Worm (Caenorhabditis elegans) whole organism, mixed stage, embryonic: ENCODE data around the gene unc-33.

Experiments
- bed-3 ChIP-seq: fragments of 200-800 bp; sonication (Bioruptor generic); optimal IDR thresholded peaks from 3 replicates; lab custom pipeline; 2018; ENCODE audit warnings: mild to moderate bottlenecking, missing genetic modification characterization, moderate library complexity, missing compliant biosample characterization
- blmp-1 ChIP-seq: fragments of 150-350 bp; optimal IDR thresholded peaks from 2 replicates; lab custom pipeline; 2014; ENCODE audit warnings: missing biosample characterization, missing genetic modification characterization
- ceh-39 ChIP-seq: fragments of 150-350 bp; optimal IDR thresholded peaks from 2 replicates; lab custom pipeline; 2014; ENCODE audit warnings: missing biosample characterization, missing genetic modification characterization
- ceh-43 ChIP-seq: fragments of 200-800 bp; sonication (Bioruptor generic); optimal IDR thresholded peaks from 2 replicates; lab custom pipeline; 2018; ENCODE audit warnings: mild to moderate bottlenecking, missing genetic modification characterization, moderate library complexity, missing compliant biosample characterization
- ces-1 ChIP-seq: fragments of 150-350 bp; optimal IDR thresholded peaks from 2 replicates; lab custom pipeline; 2014; ENCODE audit warnings: missing biosample characterization, missing genetic modification reagents, missing genetic modification characterization
- cnd-1 ChIP-seq: fragments of 200-800 bp; sonication (Bioruptor generic); optimal IDR thresholded peaks from 2 replicates; lab custom pipeline; 2018; ENCODE audit warnings: mild to moderate bottlenecking, missing genetic modification characterization, missing compliant biosample characterization
- drap-1 ChIP-seq: fragments of 200-800 bp; sonication (Bioruptor generic); optimal IDR thresholded peaks from 3 replicates; lab custom pipeline; 2018; ENCODE audit warnings: mild to moderate bottlenecking, missing genetic modification characterization, missing compliant biosample characterization
- elt-1 ChIP-seq: sonication (generic microtip); optimal IDR thresholded peaks from 2 replicates; lab custom pipeline; 2017; ENCODE audit warnings: missing genetic modification characterization, mild to moderate bottlenecking, missing compliant biosample characterization, antibody characterized with exemption, moderate library complexity, borderline replicate concordance; ENCODE audit not compliant: insufficient read depth
- elt-3 ChIP-seq: fragments of 150-350 bp; optimal IDR thresholded peaks from 2 replicates; lab custom pipeline; 2014; ENCODE audit warnings: missing biosample characterization, missing genetic modification characterization
- ham-2 ChIP-seq: fragments of 200-800 bp; sonication (Bioruptor generic); optimal IDR thresholded peaks from 2 replicates; lab custom pipeline; 2018; ENCODE audit warnings: mild to moderate bottlenecking, missing genetic modification characterization, missing compliant biosample characterization
- hlh-1 ChIP-seq: fragments of 150-350 bp; optimal IDR thresholded peaks from 2 replicates; lab custom pipeline; 2014; ENCODE audit warnings: missing biosample characterization, missing genetic modification reagents, missing genetic modification characterization
- lin-13 ChIP-seq: fragments of 150-350 bp; optimal IDR thresholded peaks from 2 replicates; lab custom pipeline; 2014; ENCODE audit warnings: missing biosample characterization, missing genetic modification characterization
- lin-32 ChIP-seq: fragments of 200-800 bp; sonication (Bioruptor generic); optimal IDR thresholded peaks from 2 replicates; lab custom pipeline; 2018; ENCODE audit warnings: mild to moderate bottlenecking, missing genetic modification characterization, missing compliant biosample characterization
- lsy-2 ChIP-seq: fragments of 150-350 bp; optimal IDR thresholded peaks from 2 replicates; lab custom pipeline; 2014; ENCODE audit warnings: missing biosample characterization, missing genetic modification characterization
- mab-5 ChIP-seq: fragments of 150-350 bp; optimal IDR thresholded peaks from 2 replicates; lab custom pipeline; 2014; ENCODE audit warnings: missing biosample characterization, missing genetic modification characterization
- mep-1 ChIP-seq: fragments of 150-350 bp; optimal IDR thresholded peaks from 2 replicates; lab custom pipeline; 2017; ENCODE audit warnings: missing biosample characterization, missing genetic modification reagents, missing genetic modification characterization, inconsistent platforms
- mls-2 ChIP-seq: sonication (generic microtip); optimal IDR thresholded peaks from 2 replicates; lab custom pipeline; 2016; ENCODE audit warnings: mild to moderate bottlenecking, missing genetic modification characterization, moderate library complexity, missing compliant biosample characterization
- nhr-2 ChIP-seq: fragments of 150-350 bp; optimal IDR thresholded peaks from 2 replicates; lab custom pipeline; 2014; ENCODE audit warnings: missing biosample characterization, missing genetic modification characterization
- nhr-237 ChIP-seq: fragments of 150-350 bp; optimal IDR thresholded peaks from 2 replicates; lab custom pipeline; 2014; ENCODE audit warnings: missing biosample characterization, missing genetic modification characterization
- nhr-28 ChIP-seq: fragments of 150-350 bp; optimal IDR thresholded peaks from 2 replicates; lab custom pipeline; 2014; ENCODE audit warnings: missing biosample characterization, missing genetic modification characterization
- pha-4 ChIP-seq: fragments of 150-350 bp; optimal IDR thresholded peaks from 2 replicates; lab custom pipeline; 2018; ENCODE audit warnings: missing biosample characterization, missing genetic modification reagents, missing genetic modification characterization
- sem-2 ChIP-seq: fragments of 200-800 bp; sonication (Bioruptor generic); optimal IDR thresholded peaks from 2 replicates; lab custom pipeline; 2018; ENCODE audit warnings: mild to moderate bottlenecking, missing genetic modification characterization, missing compliant biosample characterization
- snpc-4 ChIP-seq: fragments of 150-350 bp; optimal IDR thresholded peaks from 2 replicates; lab custom pipeline; 2014; ENCODE audit warnings: missing biosample characterization, missing genetic modification characterization
- sptf-1 ChIP-seq: sonication (generic microtip); optimal IDR thresholded peaks from 2 replicates; lab custom pipeline; 2017; ENCODE audit warnings: mild to moderate bottlenecking, missing genetic modification characterization, moderate library complexity, missing compliant biosample characterization
- tbx-8 ChIP-seq: fragments of 200-800 bp; sonication (Bioruptor generic); optimal IDR thresholded peaks from 2 replicates; lab custom pipeline; 2018; ENCODE audit warnings: mild to moderate bottlenecking, missing genetic modification characterization, moderate library complexity, missing compliant biosample characterization
- unc-120 ChIP-seq: sonication (generic microtip); optimal IDR thresholded peaks from 2 replicates; lab custom pipeline; 2017; ENCODE audit warnings: missing genetic modification characterization, missing compliant biosample characterization; ENCODE audit not compliant: poor library complexity, severe bottlenecking
- unc-39 ChIP-seq: fragments of 150-350 bp; optimal IDR thresholded peaks from 2 replicates; lab custom pipeline; 2014; ENCODE audit warnings: missing biosample characterization, missing genetic modification characterization
- unc-62 ChIP-seq: fragments of 150-350 bp; optimal IDR thresholded peaks from 2 replicates; lab custom pipeline; 2014; ENCODE audit warnings: missing biosample characterization, missing genetic modification reagents, missing genetic modification characterization
- zip-8 ChIP-seq: fragments of 150-350 bp; optimal IDR thresholded peaks from 2 replicates; lab custom pipeline; 2014; ENCODE audit warnings: missing biosample characterization, missing genetic modification characterization
- ztf-11 ChIP-seq: fragments of 150-350 bp; optimal IDR thresholded peaks from 2 replicates; lab custom pipeline; 2014; ENCODE audit warnings: missing biosample characterization, missing genetic modification characterization

The unc-33 gene

DNA sequence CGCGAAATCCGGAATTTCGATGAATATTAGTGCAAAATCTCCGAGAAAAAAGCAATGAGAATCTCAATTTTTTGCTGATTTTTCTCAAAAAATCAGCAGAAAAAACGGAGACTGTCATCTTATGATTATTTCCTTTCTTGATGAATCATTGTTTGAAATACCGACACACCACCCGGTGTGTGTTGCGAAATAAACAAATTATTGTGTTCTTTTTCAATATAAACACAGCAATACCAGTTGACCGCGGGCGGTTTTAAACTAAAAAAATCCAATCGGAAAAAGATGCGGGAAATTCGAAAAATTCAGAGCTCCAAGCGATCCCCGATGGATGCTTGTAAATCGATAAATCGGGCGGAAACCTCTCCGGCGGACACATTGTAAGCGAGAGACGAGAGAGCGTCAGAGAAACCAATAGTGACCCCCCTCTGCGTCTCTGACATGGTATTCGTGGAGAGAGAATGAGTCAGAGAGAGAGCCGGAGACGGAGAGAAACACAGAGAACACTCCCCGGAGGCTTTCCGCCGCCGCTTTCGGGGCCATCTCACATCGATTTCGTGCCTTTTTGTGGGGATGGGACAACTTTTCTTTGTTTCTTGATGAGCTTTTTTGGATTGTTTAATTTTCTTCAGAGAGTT is 1.2 kb upstream of the unc-33 start:
- TF ChIP-seq mep-1 (tag; lab: Kevin White, UChicago) (peak; percentile 64), ham-2 (GFP tag; lab: Kevin White, UChicago) (peak; percentile 81), pha-4 (peak; percentile 72), nhr-28 (tag; lab: Kevin White, UChicago) (no peak), nhr-2 (peak; percentile 5), bed-3 (GFP tag; lab: Kevin White, UChicago) (no peak), ceh-39 (tag; lab: Kevin White, UChicago) (peak; percentile 73), drap-1 (peak; percentile 19), mls-2 (no peak), lin-32 (GFP tag; lab: Kevin White, UChicago) (no peak), unc-120 (tag; lab: Kevin White, UChicago) (peak; percentile 49), lsy-2 (tag; lab: Kevin White, UChicago) (no peak), hlh-1 (tag; lab: Kevin White, UChicago) (peak; percentile 11), ztf-11 (tag; lab: Kevin White, UChicago) (no peak), ces-1 (GFP tag; lab: Kevin White, UChicago) (peak; percentile 59), nhr-237 (tag; lab: Kevin White, UChicago) (peak; percentile 14), snpc-4 (tag; lab: Kevin White, UChicago) (no peak), unc-62 (peak; percentile 8)

DNA sequence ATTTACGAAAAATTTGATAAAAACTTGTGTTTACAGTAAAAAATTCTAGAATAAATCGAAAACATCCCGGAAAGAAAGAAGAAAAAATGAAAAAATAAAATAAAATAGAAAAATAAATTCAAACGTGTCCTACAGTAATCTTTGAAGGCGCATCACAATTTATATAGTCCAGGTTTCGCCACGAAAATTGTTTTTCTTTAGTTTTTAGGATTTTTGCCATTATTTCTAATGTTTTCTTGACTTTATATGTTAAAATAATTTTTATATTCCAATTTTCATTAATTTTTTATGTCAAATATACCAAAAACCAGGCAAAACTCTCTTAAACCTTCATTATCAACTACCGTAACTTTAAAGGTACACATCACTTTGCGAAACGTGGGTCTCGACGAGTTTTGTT is 896 bp downstream of the unc-33 start:
- TF ChIP-seq sem-2: no peak
- TF ChIP-seq ztf-11 (tag; lab: Kevin White, UChicago): no peak
- TF ChIP-seq nhr-237 (tag; lab: Kevin White, UChicago): no peak
- TF ChIP-seq tbx-8: no peak
- TF ChIP-seq mab-5 (tag; lab: Kevin White, UChicago): no peak
- no peak for TF ChIP-seq blmp-1 (tag; lab: Kevin White, UChicago)
- no peak for TF ChIP-seq ceh-39 (tag; lab: Kevin White, UChicago)
- no peak for TF ChIP-seq lin-32 (GFP tag; lab: Kevin White, UChicago)
- no peak for TF ChIP-seq nhr-28 (tag; lab: Kevin White, UChicago)
- TF ChIP-seq hlh-1 (tag; lab: Kevin White, UChicago): no peak
- no peak for TF ChIP-seq pha-4
- TF ChIP-seq unc-120 (tag; lab: Kevin White, UChicago): no peak

DNA sequence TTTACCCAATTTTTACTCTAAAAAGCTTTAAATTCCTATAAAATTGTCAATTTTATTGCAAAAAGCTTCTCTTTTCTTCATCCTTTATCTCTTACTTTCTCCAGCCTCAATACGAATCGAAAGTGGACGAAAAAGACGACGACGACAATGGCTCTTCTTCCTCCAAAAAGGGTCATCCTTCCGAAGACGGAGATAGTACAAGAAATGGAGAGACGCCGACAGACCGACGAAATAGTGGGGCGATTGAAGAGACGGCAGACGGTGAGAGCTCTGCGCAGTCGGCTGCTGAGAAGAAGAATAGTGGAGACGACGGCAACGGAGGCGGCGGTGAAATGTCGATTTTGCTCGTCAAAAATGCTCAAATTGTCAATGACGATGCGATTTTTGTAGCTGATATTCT is 2.7 kb downstream of the unc-33 start:
- TF ChIP-seq unc-39 (tag; lab: Kevin White, UChicago) (no peak), unc-120 (tag; lab: Kevin White, UChicago) (peak; percentile 39), sem-2 (no peak), unc-62 (no peak), cnd-1 (no peak), bed-3 (GFP tag; lab: Kevin White, UChicago) (no peak), elt-1 (tag; lab: Kevin White, UChicago) (no peak), lin-13 (tag; lab: Kevin White, UChicago) (no peak), pha-4 (peak; percentile 34), mep-1 (tag; lab: Kevin White, UChicago) (no peak), ztf-11 (tag; lab: Kevin White, UChicago) (no peak), sptf-1 (no peak), hlh-1 (tag; lab: Kevin White, UChicago) (no peak), ces-1 (GFP tag; lab: Kevin White, UChicago) (peak; percentile 52), snpc-4 (tag; lab: Kevin White, UChicago) (no peak), drap-1 (no peak), mab-5 (tag; lab: Kevin White, UChicago) (no peak), ceh-43 (GFP tag; lab: Kevin White, UChicago) (no peak), blmp-1 (tag; lab: Kevin White, UChicago) (peak; percentile 59), nhr-237 (tag; lab: Kevin White, UChicago) (no peak), ham-2 (GFP tag; lab: Kevin White, UChicago) (no peak)
- TF ChIP-seq, all 35 proteins: peak for 4

DNA sequence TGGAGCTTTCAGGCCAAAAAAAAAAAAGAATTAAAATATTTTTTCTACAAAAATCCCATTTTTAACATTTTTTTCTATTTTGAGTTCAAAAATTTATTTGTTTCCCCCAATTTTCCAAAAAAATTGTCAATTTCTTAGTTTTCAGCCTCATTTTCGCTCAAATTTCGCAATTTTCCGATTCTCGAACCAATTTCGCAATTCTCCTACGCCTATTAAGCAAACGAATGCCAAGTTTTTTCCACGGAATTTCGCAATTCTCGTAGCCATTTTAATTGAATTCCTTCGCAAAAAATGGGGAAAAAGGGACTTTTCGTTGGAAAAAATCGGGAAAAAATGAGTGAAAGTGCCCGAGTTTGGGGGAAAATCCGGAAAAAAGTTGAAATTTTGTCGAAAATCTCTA is 3.7 kb downstream of the unc-33 start:
- TF ChIP-seq hlh-1 (tag; lab: Kevin White, UChicago) (no peak), unc-62 (no peak), unc-39 (tag; lab: Kevin White, UChicago) (no peak), nhr-28 (tag; lab: Kevin White, UChicago) (no peak), snpc-4 (tag; lab: Kevin White, UChicago) (no peak)
- TF ChIP-seq, all 35 proteins: peak for 0

DNA sequence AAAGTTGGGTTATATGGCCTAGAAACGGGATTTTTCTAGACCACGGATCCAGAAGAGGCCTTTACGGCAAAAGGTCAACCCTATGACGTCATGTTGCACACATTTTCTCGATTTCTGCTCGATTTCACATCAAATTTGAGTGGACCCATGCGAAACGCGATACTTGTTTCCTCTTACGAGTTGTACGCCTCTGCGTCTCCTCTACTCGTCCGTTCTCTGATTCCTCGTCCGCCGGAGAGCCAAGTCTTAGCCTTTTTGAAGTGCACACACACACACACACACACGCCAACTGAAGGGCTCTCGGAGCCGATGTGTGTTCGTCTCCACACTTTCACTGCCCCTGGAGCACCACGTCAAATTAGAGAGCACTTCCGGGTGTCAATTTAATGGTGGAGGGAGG is 4.3 kb downstream of the unc-33 start:
- TF ChIP-seq cnd-1: peak; percentile 19
- TF ChIP-seq zip-8: peak; percentile 18
- TF ChIP-seq unc-120 (tag; lab: Kevin White, UChicago): no peak
- TF ChIP-seq elt-1 (tag; lab: Kevin White, UChicago): no peak
- TF ChIP-seq drap-1: no peak
- TF ChIP-seq mep-1 (tag; lab: Kevin White, UChicago): no peak
- no peak for TF ChIP-seq blmp-1 (tag; lab: Kevin White, UChicago)
- no peak for TF ChIP-seq lin-13 (tag; lab: Kevin White, UChicago)
- no peak for TF ChIP-seq ham-2 (GFP tag; lab: Kevin White, UChicago)
- TF ChIP-seq mab-5 (tag; lab: Kevin White, UChicago): no peak
- TF ChIP-seq unc-39 (tag; lab: Kevin White, UChicago): peak; percentile 11
- TF ChIP-seq nhr-2: no peak
- TF ChIP-seq pha-4: peak; percentile 11
- TF ChIP-seq elt-3 (tag; lab: Kevin White, UChicago): no peak
- TF ChIP-seq ces-1 (GFP tag; lab: Kevin White, UChicago): peak; percentile 10
- TF ChIP-seq sem-2: peak; percentile 7
- TF ChIP-seq ztf-11 (tag; lab: Kevin White, UChicago): peak; percentile 47
- TF ChIP-seq, all 35 proteins: peak for 7
